Worm (Caenorhabditis elegans) whole organism, early embryonic: ENCODE data around the gene hlh-33.

Experiments used
- ama-1 ChIP-seq: fragments of 150-350 bp; optimal IDR thresholded peaks from 2 replicates; lab custom pipeline; 2014
- ets-7 ChIP-seq: sonication (generic microtip); optimal IDR thresholded peaks from 2 replicates; lab custom pipeline; 2016; ENCODE audit warnings: missing genotype, missing genetic modification characterization, missing compliant biosample characterization
- hmg-4 ChIP-seq: fragments of 200-800 bp; sonication (Bioruptor generic); optimal IDR thresholded peaks from 2 replicates; lab custom pipeline; 2018; ENCODE audit warnings: mild to moderate bottlenecking, missing genetic modification characterization, missing compliant biosample characterization
- hnd-1 ChIP-seq: sonication (generic microtip); optimal IDR thresholded peaks from 2 replicates; lab custom pipeline; 2016; ENCODE audit warnings: missing genetic modification characterization, missing compliant biosample characterization

- TF ChIP-seq ama-1 (lab: Kevin White, UChicago) (no peak), ets-7 (tag; lab: Kevin White, UChicago) (no peak), hnd-1 (tag; lab: Kevin White, UChicago) (no peak), hmg-4 (GFP tag; lab: Kevin White, UChicago) (no peak)
Measured at ce11 chrIII:1818001-1818655, 37.1 kb upstream of the hlh-33 start, which contains the start of gene clp-4.
